Worm (Caenorhabditis elegans) whole organism, mixed stage, embryonic: ENCODE data around the gene F07B10.7.
"Not testable (repeated sequence)": the region's sequence is repeated elsewhere in the genome, so short reads cannot be mapped to it uniquely, and the experiment has no call there.

ENCODE experiments used
- M03D4.4 ChIP-seq: sonication (generic microtip); optimal IDR thresholded peaks from 2 replicates; lab custom pipeline; 2017; ENCODE audit warnings: mild to moderate bottlenecking, missing genetic modification characterization, missing compliant biosample characterization
- blmp-1 ChIP-seq: fragments of 150-350 bp; optimal IDR thresholded peaks from 2 replicates; lab custom pipeline; 2014; ENCODE audit warnings: missing biosample characterization, missing genetic modification characterization
- ceh-39 ChIP-seq: fragments of 150-350 bp; optimal IDR thresholded peaks from 2 replicates; lab custom pipeline; 2014; ENCODE audit warnings: missing biosample characterization, missing genetic modification characterization
- ceh-43 ChIP-seq: fragments of 200-800 bp; sonication (Bioruptor generic); optimal IDR thresholded peaks from 2 replicates; lab custom pipeline; 2018; ENCODE audit warnings: mild to moderate bottlenecking, missing genetic modification characterization, moderate library complexity, missing compliant biosample characterization
- ceh-83 ChIP-seq: fragments of 200-800 bp; sonication (Bioruptor generic); optimal IDR thresholded peaks from 2 replicates; lab custom pipeline; 2018; ENCODE audit warnings: mild to moderate bottlenecking, missing genetic modification characterization, missing compliant biosample characterization
- ces-1 ChIP-seq: fragments of 150-350 bp; optimal IDR thresholded peaks from 2 replicates; lab custom pipeline; 2014; ENCODE audit warnings: missing biosample characterization, missing genetic modification reagents, missing genetic modification characterization
- cnd-1 ChIP-seq: fragments of 200-800 bp; sonication (Bioruptor generic); optimal IDR thresholded peaks from 2 replicates; lab custom pipeline; 2018; ENCODE audit warnings: mild to moderate bottlenecking, missing genetic modification characterization, missing compliant biosample characterization
- drap-1 ChIP-seq: fragments of 200-800 bp; sonication (Bioruptor generic); optimal IDR thresholded peaks from 3 replicates; lab custom pipeline; 2018; ENCODE audit warnings: mild to moderate bottlenecking, missing genetic modification characterization, missing compliant biosample characterization
- elt-1 ChIP-seq: sonication (generic microtip); optimal IDR thresholded peaks from 2 replicates; lab custom pipeline; 2017; ENCODE audit warnings: missing genetic modification characterization, mild to moderate bottlenecking, missing compliant biosample characterization, antibody characterized with exemption, moderate library complexity, borderline replicate concordance; ENCODE audit not compliant: insufficient read depth
- elt-3 ChIP-seq: fragments of 150-350 bp; optimal IDR thresholded peaks from 2 replicates; lab custom pipeline; 2014; ENCODE audit warnings: missing biosample characterization, missing genetic modification characterization
- flh-1 ChIP-seq: fragments of 200-800 bp; sonication (Bioruptor generic); optimal IDR thresholded peaks from 2 replicates; lab custom pipeline; 2018; ENCODE audit warnings: mild to moderate bottlenecking, missing genetic modification characterization, moderate library complexity, missing compliant biosample characterization
- hlh-1 ChIP-seq: fragments of 150-350 bp; optimal IDR thresholded peaks from 2 replicates; lab custom pipeline; 2014; ENCODE audit warnings: missing biosample characterization, missing genetic modification reagents, missing genetic modification characterization
- lin-13 ChIP-seq: fragments of 150-350 bp; optimal IDR thresholded peaks from 2 replicates; lab custom pipeline; 2014; ENCODE audit warnings: missing biosample characterization, missing genetic modification characterization
- lin-32 ChIP-seq: fragments of 200-800 bp; sonication (Bioruptor generic); optimal IDR thresholded peaks from 2 replicates; lab custom pipeline; 2018; ENCODE audit warnings: mild to moderate bottlenecking, missing genetic modification characterization, missing compliant biosample characterization
- lsy-2 ChIP-seq: fragments of 150-350 bp; optimal IDR thresholded peaks from 2 replicates; lab custom pipeline; 2014; ENCODE audit warnings: missing biosample characterization, missing genetic modification characterization
- mep-1 ChIP-seq: fragments of 150-350 bp; optimal IDR thresholded peaks from 2 replicates; lab custom pipeline; 2017; ENCODE audit warnings: missing biosample characterization, missing genetic modification reagents, missing genetic modification characterization, inconsistent platforms
- mls-2 ChIP-seq: sonication (generic microtip); optimal IDR thresholded peaks from 2 replicates; lab custom pipeline; 2016; ENCODE audit warnings: mild to moderate bottlenecking, missing genetic modification characterization, moderate library complexity, missing compliant biosample characterization
- nhr-12 ChIP-seq: fragments of 150-350 bp; optimal IDR thresholded peaks from 2 replicates; lab custom pipeline; 2014; ENCODE audit warnings: missing biosample characterization, missing genetic modification characterization
- nhr-237 ChIP-seq: fragments of 150-350 bp; optimal IDR thresholded peaks from 2 replicates; lab custom pipeline; 2014; ENCODE audit warnings: missing biosample characterization, missing genetic modification characterization
- nhr-28 ChIP-seq: fragments of 150-350 bp; optimal IDR thresholded peaks from 2 replicates; lab custom pipeline; 2014; ENCODE audit warnings: missing biosample characterization, missing genetic modification characterization
- nhr-76 ChIP-seq: sonication (generic microtip); optimal IDR thresholded peaks from 2 replicates; lab custom pipeline; 2017; ENCODE audit warnings: missing biosample characterization, missing genetic modification characterization
- pha-4 ChIP-seq: fragments of 150-350 bp; optimal IDR thresholded peaks from 2 replicates; lab custom pipeline; 2018; ENCODE audit warnings: missing biosample characterization, missing genetic modification reagents, missing genetic modification characterization
- snpc-4 ChIP-seq: fragments of 150-350 bp; optimal IDR thresholded peaks from 2 replicates; lab custom pipeline; 2014; ENCODE audit warnings: missing biosample characterization, missing genetic modification characterization
- tbx-8 ChIP-seq: fragments of 200-800 bp; sonication (Bioruptor generic); optimal IDR thresholded peaks from 2 replicates; lab custom pipeline; 2018; ENCODE audit warnings: mild to moderate bottlenecking, missing genetic modification characterization, moderate library complexity, missing compliant biosample characterization
- unc-120 ChIP-seq: sonication (generic microtip); optimal IDR thresholded peaks from 2 replicates; lab custom pipeline; 2017; ENCODE audit warnings: missing genetic modification characterization, missing compliant biosample characterization; ENCODE audit not compliant: poor library complexity, severe bottlenecking
- unc-39 ChIP-seq: fragments of 150-350 bp; optimal IDR thresholded peaks from 2 replicates; lab custom pipeline; 2014; ENCODE audit warnings: missing biosample characterization, missing genetic modification characterization
- unc-62 ChIP-seq: fragments of 150-350 bp; optimal IDR thresholded peaks from 2 replicates; lab custom pipeline; 2014; ENCODE audit warnings: missing biosample characterization, missing genetic modification reagents, missing genetic modification characterization
- zip-8 ChIP-seq: fragments of 150-350 bp; optimal IDR thresholded peaks from 2 replicates; lab custom pipeline; 2014; ENCODE audit warnings: missing biosample characterization, missing genetic modification characterization
- ztf-11 ChIP-seq: fragments of 150-350 bp; optimal IDR thresholded peaks from 2 replicates; lab custom pipeline; 2014; ENCODE audit warnings: missing biosample characterization, missing genetic modification characterization

Gene F07B10.7

DNA sequence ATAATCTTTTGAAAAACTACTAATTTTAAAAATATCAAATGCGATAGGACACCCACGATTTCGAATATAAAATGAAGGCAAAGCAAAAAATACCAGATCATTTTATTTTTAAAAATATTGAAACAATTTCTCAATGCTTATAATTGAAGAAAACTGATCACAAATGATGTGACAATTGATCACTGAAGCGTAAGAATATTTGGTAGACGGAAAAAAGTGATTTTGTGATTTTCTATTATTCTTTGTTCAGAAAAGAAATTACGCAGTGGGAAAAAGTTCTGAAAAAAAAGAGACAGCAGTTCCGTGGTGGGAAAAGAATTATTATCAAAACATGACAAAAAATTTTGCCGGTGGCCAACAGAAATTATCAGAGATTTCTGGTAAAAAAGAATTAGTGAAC lies 38.1 kb upstream of the F07B10.7 start, which contains the start of gene T03F7.5:
T03F7.5 (minus strand) TSS at position 101 of the 400 bp plus-strand sequence.
- TF ChIP-seq blmp-1 (tag; lab: Kevin White, UChicago) (no peak), nhr-76 (tag; lab: Kevin White, UChicago) (no peak), unc-62 (GFP tag; lab: Kevin White, UChicago) (no peak), snpc-4 (no peak), zip-8 (tag; lab: Kevin White, UChicago) (no peak)

DNA sequence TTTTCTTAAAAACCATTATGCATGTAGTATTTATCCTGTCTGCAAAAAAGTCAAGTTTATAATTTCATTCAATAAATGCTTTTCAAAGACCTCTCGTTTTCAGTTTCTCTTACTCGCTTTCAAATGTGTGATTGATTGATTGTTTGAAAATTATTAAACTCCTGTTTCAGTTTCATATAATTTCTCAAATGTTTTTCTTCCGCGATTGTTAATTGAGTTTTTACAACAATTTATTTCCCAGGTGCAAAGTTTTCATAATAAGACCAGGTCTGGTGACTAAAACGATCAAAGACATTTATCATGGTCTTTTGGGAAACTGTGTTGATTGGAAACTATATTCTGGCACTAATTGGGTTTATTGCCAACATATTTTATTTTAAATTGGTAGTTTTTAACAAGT lies 33.9 kb upstream of the F07B10.7 start, which contains the start of gene T03F7.6:
T03F7.6 (plus strand) TSS at position 301 of the 400 bp plus-strand sequence.
- TF ChIP-seq lsy-2 (tag; lab: Kevin White, UChicago): no peak
- no peak for TF ChIP-seq snpc-4
- TF ChIP-seq nhr-12 (tag; lab: Kevin White, UChicago): no peak

DNA sequence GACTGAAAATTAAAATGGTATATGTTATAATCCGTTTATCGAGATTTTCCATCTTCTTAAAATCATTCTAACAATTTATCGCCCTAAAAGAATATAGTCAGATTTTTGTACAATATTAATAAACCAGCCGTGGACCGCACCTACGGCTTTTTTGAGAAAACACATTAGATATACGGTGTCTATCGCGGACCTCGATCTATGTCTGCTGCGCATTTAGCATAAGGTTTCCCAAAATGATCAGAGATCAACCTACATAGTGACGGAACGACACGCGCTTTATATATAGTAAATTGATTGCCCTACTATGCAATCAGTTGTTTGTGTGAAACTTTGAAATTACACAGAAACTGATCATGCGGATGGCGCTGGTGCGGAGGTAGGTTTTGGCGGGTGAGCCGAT lies 32.2 kb upstream of the F07B10.7 start:
- TF ChIP-seq blmp-1 (tag; lab: Kevin White, UChicago): no peak
- TF ChIP-seq zip-8 (tag; lab: Kevin White, UChicago): no peak

DNA sequence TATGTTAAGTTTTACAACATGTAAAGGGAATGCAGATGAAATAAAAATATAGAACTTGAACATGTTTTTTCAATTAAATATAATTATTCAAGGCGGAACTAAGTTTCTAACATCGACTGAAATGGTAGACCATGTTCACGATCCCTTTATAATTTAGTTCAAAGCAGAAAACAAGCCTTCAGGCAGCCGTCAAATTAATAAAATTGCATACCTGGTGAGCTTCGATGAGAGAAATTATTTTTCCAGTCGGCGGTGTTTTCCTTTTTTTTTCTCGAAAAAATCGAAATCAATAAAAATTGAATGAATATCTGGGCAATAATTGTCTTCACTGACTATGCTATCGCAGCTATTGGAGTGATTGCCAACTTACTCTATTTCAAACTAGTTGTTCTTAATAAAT lies 30.4 kb upstream of the F07B10.7 start, which contains the start of gene C03E10.1:
C03E10.1 (plus strand) TSS at position 301 of the 400 bp plus-strand sequence.
- TF ChIP-seq unc-120: no peak
- TF ChIP-seq ceh-43 (GFP tag; lab: Kevin White, UChicago): no peak
- no peak for TF ChIP-seq hlh-1 (tag; lab: Kevin White, UChicago)
- TF ChIP-seq nhr-12 (tag; lab: Kevin White, UChicago): no peak
- no peak for TF ChIP-seq elt-1
- TF ChIP-seq tbx-8 (GFP tag; lab: Kevin White, UChicago): no peak
- no peak for TF ChIP-seq mep-1 (tag; lab: Kevin White, UChicago)
- TF ChIP-seq ceh-39 (tag; lab: Kevin White, UChicago): no peak
- TF ChIP-seq drap-1 (GFP tag; lab: Kevin White, UChicago): no peak
- TF ChIP-seq lin-32 (GFP tag; lab: Kevin White, UChicago): no peak
- TF ChIP-seq ces-1 (GFP tag; lab: Kevin White, UChicago): no peak
- TF ChIP-seq unc-39 (tag; lab: Kevin White, UChicago): no peak
- TF ChIP-seq pha-4 (tag; lab: Kevin White, UChicago): no peak
- no peak for TF ChIP-seq cnd-1 (tag; lab: Kevin White, UChicago)
- TF ChIP-seq nhr-28 (tag; lab: Kevin White, UChicago): no peak
- TF ChIP-seq, all 35 proteins: peak for 0

DNA sequence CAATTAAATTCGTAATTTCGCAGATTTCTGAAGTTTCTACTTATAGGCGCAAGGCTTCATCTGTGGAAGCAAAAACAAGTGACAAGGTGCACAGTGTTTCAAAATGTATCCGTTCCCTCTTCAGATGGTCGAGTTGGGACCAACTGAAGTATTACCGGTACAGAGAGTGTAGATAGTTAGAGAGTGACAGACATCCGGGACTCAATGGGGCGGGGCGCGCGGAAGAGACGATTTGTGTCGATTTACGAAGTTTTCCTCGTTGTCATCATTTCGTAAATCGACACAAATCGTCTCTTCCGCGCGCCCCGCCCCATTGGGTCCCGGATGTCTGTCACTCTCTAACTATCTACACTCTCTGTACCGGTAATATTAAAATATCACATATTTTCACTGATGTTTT lies 25.6 kb upstream of the F07B10.7 start, which contains the start of gene C03E10.3:
C03E10.3 (plus strand) TSS at position 301 of the 400 bp plus-strand sequence.
- not testable (repeated sequence) for TF ChIP-seq lsy-2, nhr-76, mep-1 (tag; lab: Kevin White, UChicago)

DNA sequence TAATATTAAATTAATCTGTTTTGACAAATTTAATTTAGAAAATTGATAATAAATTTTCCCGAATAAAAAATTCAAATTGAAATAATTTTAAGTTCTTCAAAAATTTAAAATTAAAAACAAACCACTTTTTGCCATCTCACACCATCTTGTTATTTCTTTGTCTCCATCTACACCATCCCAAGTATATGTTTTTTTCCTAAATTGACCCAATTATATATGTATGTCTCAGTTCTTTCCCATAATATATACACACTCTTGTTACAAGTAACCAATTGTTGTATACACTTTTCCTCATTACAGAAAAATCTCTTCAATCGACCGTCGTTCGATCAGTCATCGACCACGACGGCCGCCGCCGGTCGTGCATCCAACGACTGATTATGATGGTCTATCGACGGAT lies 21.8 kb upstream of the F07B10.7 start, which contains the start of gene gly-20:
gly-20 (plus strand) TSS at position 301 of the 400 bp plus-strand sequence.
- no peak for TF ChIP-seq M03D4.4 (tag; lab: Kevin White, UChicago)
- no peak for TF ChIP-seq ztf-11 (tag; lab: Kevin White, UChicago)
- no peak for TF ChIP-seq lin-13 (tag; lab: Kevin White, UChicago)
- TF ChIP-seq zip-8 (tag; lab: Kevin White, UChicago): no peak
- TF ChIP-seq flh-1: no peak
- TF ChIP-seq nhr-76 (tag; lab: Kevin White, UChicago): no peak
- TF ChIP-seq ceh-43 (GFP tag; lab: Kevin White, UChicago): no peak
- TF ChIP-seq nhr-237: no peak
- no peak for TF ChIP-seq ceh-83
- no peak for TF ChIP-seq ces-1 (GFP tag; lab: Kevin White, UChicago)
- TF ChIP-seq mls-2 (tag; lab: Kevin White, UChicago): no peak
- no peak for TF ChIP-seq pha-4 (tag; lab: Kevin White, UChicago)
- TF ChIP-seq elt-3 (tag; lab: Kevin White, UChicago): no peak
